Fruit fly (Drosophila melanogaster) whole organism, embryonic: ENCODE results near the gene cerv.

Experiments
- CG11723 ChIP-seq: fragments of 200-800 bp; sonication (Bioruptor generic); optimal IDR thresholded peaks from 2 replicates; lab custom pipeline; 2017; ENCODE audit warnings: missing biosample characterization, mild to moderate bottlenecking, missing genetic modification characterization
- CG13894 ChIP-seq: fragments of 200-800 bp; sonication (Bioruptor generic); optimal IDR thresholded peaks from 3 replicates; lab custom pipeline; 2018; ENCODE audit warnings: missing biosample characterization, mild to moderate bottlenecking, missing genetic modification characterization, moderate library complexity
- CG17361 ChIP-seq: fragments of 200-800 bp; sonication (Bioruptor generic); IDR thresholded peaks from 3 replicates; pipeline ENCODE4 v1.3.6; 2022; ENCODE audit warnings: missing biosample characterization, missing genetic modification characterization
- CG18764 ChIP-seq: fragments of 200-800 bp; sonication (Bioruptor generic); optimal IDR thresholded peaks from 3 replicates; lab custom pipeline; 2016; ENCODE audit warnings: missing biosample characterization, missing genetic modification characterization
- CG2678 ChIP-seq: fragments of 200-800 bp; sonication (Bioruptor generic); optimal IDR thresholded peaks from 3 replicates; lab custom pipeline; 2019; ENCODE audit warnings: missing biosample characterization, mild to moderate bottlenecking, missing genetic modification characterization, moderate library complexity
- CG30403 ChIP-seq: fragments of 200-800 bp; sonication (Bioruptor generic); optimal IDR thresholded peaks from 3 replicates; lab custom pipeline; 2016; ENCODE audit warnings: missing biosample characterization, missing genetic modification characterization
- CG33557 ChIP-seq: fragments of 200-800 bp; sonication (Bioruptor generic); optimal IDR thresholded peaks from 2 replicates; lab custom pipeline; 2019; ENCODE audit warnings: missing biosample characterization, mild to moderate bottlenecking, missing genetic modification characterization, moderate library complexity
- CG4328 ChIP-seq: fragments of 200-800 bp; sonication (Bioruptor generic); optimal IDR thresholded peaks from 3 replicates; lab custom pipeline; 2017; ENCODE audit warnings: missing biosample characterization, missing genetic modification reagents, missing genetic modification characterization
- CG4707 ChIP-seq: fragments of 200-800 bp; sonication (Bioruptor generic); optimal IDR thresholded peaks from 2 replicates; lab custom pipeline; 2018; ENCODE audit warnings: missing biosample characterization, mild to moderate bottlenecking, missing genetic modification characterization, moderate library complexity
- CG4820 ChIP-seq: fragments of 200-800 bp; sonication (Bioruptor generic); optimal IDR thresholded peaks from 3 replicates; lab custom pipeline; 2016; ENCODE audit warnings: missing biosample characterization, missing genetic modification characterization
- CG5245 ChIP-seq: fragments of 200-800 bp; sonication (Bioruptor generic); optimal IDR thresholded peaks from 3 replicates; lab custom pipeline; 2016; ENCODE audit warnings: missing biosample characterization, missing genetic modification characterization
- CG7556 ChIP-seq: fragments of 200-800 bp; sonication (Bioruptor generic); optimal IDR thresholded peaks from 2 replicates; lab custom pipeline; 2017; ENCODE audit warnings: missing biosample characterization, mild to moderate bottlenecking, missing genetic modification characterization
- CG7745 ChIP-seq: fragments of 200-800 bp; sonication (Bioruptor generic); optimal IDR thresholded peaks from 2 replicates; lab custom pipeline; 2018; ENCODE audit warnings: missing biosample characterization, mild to moderate bottlenecking, missing genetic modification characterization, moderate library complexity
- CG8478 ChIP-seq: fragments of >200 bp; optimal IDR thresholded peaks from 2 replicates; lab custom pipeline; 2018
- CG9876 ChIP-seq: fragments of 200-800 bp; sonication (Bioruptor generic); optimal IDR thresholded peaks from 2 replicates; lab custom pipeline; 2016; ENCODE audit warnings: missing biosample characterization, missing genetic modification characterization
- D19B ChIP-seq: fragments of 200-800 bp; sonication (Bioruptor generic); optimal IDR thresholded peaks from 2 replicates; lab custom pipeline; 2017; ENCODE audit warnings: missing biosample characterization, mild to moderate bottlenecking, missing genetic modification characterization
- Dip3 ChIP-seq: fragments of 200-800 bp; sonication (Bioruptor generic); optimal IDR thresholded peaks from 3 replicates; lab custom pipeline; 2016; ENCODE audit warnings: missing biosample characterization, missing genetic modification characterization
- Ets97D ChIP-seq: fragments of 200-800 bp; sonication (Bioruptor generic); optimal IDR thresholded peaks from 3 replicates; lab custom pipeline; 2016; ENCODE audit warnings: missing biosample characterization, missing genetic modification characterization
- HmgD ChIP-seq: fragments of 200-800 bp; sonication (Bioruptor generic); optimal IDR thresholded peaks from 3 replicates; lab custom pipeline; 2016; ENCODE audit warnings: missing biosample characterization, missing genetic modification characterization
- Kr ChIP-seq: fragments of 200-800 bp; sonication (Bioruptor generic); optimal IDR thresholded peaks from 2 replicates; lab custom pipeline; 2017; ENCODE audit warnings: missing biosample characterization, mild to moderate bottlenecking, missing genetic modification characterization
- Lhr ChIP-seq: fragments of 200-800 bp; sonication (Bioruptor generic); optimal IDR thresholded peaks from 3 replicates; lab custom pipeline; 2017; ENCODE audit warnings: mild to moderate bottlenecking, missing biosample characterization, missing genetic modification reagents, missing genetic modification characterization
- NC2α ChIP-seq: fragments of 200-800 bp; sonication (Bioruptor generic); optimal IDR thresholded peaks from 2 replicates; lab custom pipeline; 2016; ENCODE audit warnings: missing biosample characterization, missing genetic modification characterization
- Nf-YA ChIP-seq: fragments of 200-800 bp; sonication (Bioruptor generic); IDR thresholded peaks from 2 replicates; pipeline ENCODE4 v1.3.6; 2022; ENCODE audit warnings: missing biosample characterization, missing genetic modification characterization
- Sox102F ChIP-seq: fragments of 200-800 bp; sonication (Bioruptor generic); optimal IDR thresholded peaks from 2 replicates; lab custom pipeline; 2018; ENCODE audit warnings: missing biosample characterization, mild to moderate bottlenecking, missing genetic modification characterization, moderate library complexity
- Ssrp ChIP-seq: fragments of 200-800 bp; sonication (Bioruptor generic); optimal IDR thresholded peaks from 2 replicates; lab custom pipeline; 2018; ENCODE audit warnings: missing biosample characterization, mild to moderate bottlenecking, missing genetic modification characterization, moderate library complexity
- TFAM ChIP-seq: fragments of 200-800 bp; sonication (Bioruptor generic); optimal IDR thresholded peaks from 2 replicates; lab custom pipeline; 2017; ENCODE audit warnings: missing biosample characterization, missing genetic modification characterization, inconsistent platforms
- ap ChIP-seq: fragments of 200-800 bp; sonication (Bioruptor generic); IDR thresholded peaks from 2 replicates; pipeline ENCODE4 v1.3.6; 2022; ENCODE audit warnings: missing biosample characterization, missing genetic modification characterization
- ase ChIP-seq: fragments of 200-800 bp; sonication (Bioruptor generic); IDR thresholded peaks from 3 replicates; pipeline ENCODE4 v1.3.6; 2022; ENCODE audit warnings: missing biosample characterization, missing genetic modification characterization
- ash1 ChIP-seq: fragments of 200-800 bp; sonication (Bioruptor generic); optimal IDR thresholded peaks from 2 replicates; lab custom pipeline; 2018; ENCODE audit warnings: missing biosample characterization, mild to moderate bottlenecking, missing genetic modification characterization
- bab2 ChIP-seq: fragments of 200-800 bp; sonication (Bioruptor generic); optimal IDR thresholded peaks from 2 replicates; lab custom pipeline; 2016; ENCODE audit warnings: missing biosample characterization, missing genetic modification characterization
- bcd ChIP-seq: fragments of 200-800 bp; sonication (Bioruptor generic); optimal IDR thresholded peaks from 2 replicates; lab custom pipeline; 2017; ENCODE audit warnings: missing biosample characterization, mild to moderate bottlenecking, missing genetic modification characterization
- cas ChIP-seq: fragments of 200-800 bp; sonication (Bioruptor generic); IDR thresholded peaks from 2 replicates; pipeline ENCODE4 v1.3.6; 2022; ENCODE audit warnings: missing biosample characterization, missing genetic modification characterization
- caup ChIP-seq: fragments of 200-800 bp; sonication (Bioruptor generic); optimal IDR thresholded peaks from 3 replicates; lab custom pipeline; 2017; ENCODE audit warnings: missing biosample characterization, mild to moderate bottlenecking, missing genetic modification characterization, moderate library complexity; ENCODE audit not compliant: severe bottlenecking
- chinmo ChIP-seq: fragments of 200-800 bp; sonication (Bioruptor generic); IDR thresholded peaks from 4 replicates; pipeline ENCODE4 v1.3.6; 2022; ENCODE audit warnings: missing biosample characterization, missing genetic modification characterization; ENCODE audit not compliant: partially characterized antibody
- corto ChIP-seq: fragments of 200-800 bp; sonication (Bioruptor generic); optimal IDR thresholded peaks from 2 replicates; lab custom pipeline; 2016; ENCODE audit warnings: missing biosample characterization, mild to moderate bottlenecking, missing genetic modification characterization, moderate library complexity
- da ChIP-seq: fragments of 200-800 bp; sonication (Bioruptor generic); optimal IDR thresholded peaks from 2 replicates; lab custom pipeline; 2016; ENCODE audit warnings: missing biosample characterization, missing genetic modification characterization
- dan ChIP-seq: fragments of 200-800 bp; sonication (Bioruptor generic); IDR thresholded peaks from 2 replicates; pipeline ENCODE4 v1.3.6; 2022; ENCODE audit warnings: missing biosample characterization, missing genetic modification characterization
- ems ChIP-seq: fragments of 200-800 bp; sonication (Bioruptor generic); optimal IDR thresholded peaks from 3 replicates; lab custom pipeline; 2016; ENCODE audit warnings: missing biosample characterization, missing genetic modification characterization
- esg ChIP-seq: fragments of 200-800 bp; sonication (Bioruptor generic); conservative IDR thresholded peaks from 2 replicates; pipeline ENCODE4 v1.3.6; 2022; ENCODE audit warnings: missing biosample characterization, missing genetic modification characterization
- gcm2 ChIP-seq: fragments of 200-800 bp; sonication (Bioruptor generic); optimal IDR thresholded peaks from 2 replicates; lab custom pipeline; 2016; ENCODE audit warnings: missing biosample characterization, missing genetic modification characterization
- grn ChIP-seq: fragments of 200-800 bp; sonication (Bioruptor generic); optimal IDR thresholded peaks from 3 replicates; lab custom pipeline; 2017; ENCODE audit warnings: missing biosample characterization, missing genetic modification characterization
- jumu ChIP-seq: fragments of 200-800 bp; sonication (Bioruptor generic); optimal IDR thresholded peaks from 3 replicates; lab custom pipeline; 2016; ENCODE audit warnings: missing biosample characterization, missing genetic modification characterization
- maf-S ChIP-seq: fragments of 200-800 bp; sonication (Bioruptor generic); optimal IDR thresholded peaks from 2 replicates; lab custom pipeline; 2016; ENCODE audit warnings: missing biosample characterization, missing genetic modification characterization
- mld ChIP-seq: fragments of 200-800 bp; sonication (Bioruptor generic); IDR thresholded peaks from 3 replicates; pipeline ENCODE4 v1.3.6; 2022; ENCODE audit warnings: missing biosample characterization, missing genetic modification characterization; ENCODE audit not compliant: partially characterized antibody
- nom ChIP-seq: fragments of 200-800 bp; sonication (Bioruptor generic); optimal IDR thresholded peaks from 2 replicates; lab custom pipeline; 2017; ENCODE audit warnings: missing biosample characterization, missing genetic modification characterization, mild to moderate bottlenecking, moderate library complexity, missing genetic modification reagents
- pzg ChIP-seq: fragments of 200-800 bp; sonication (Bioruptor generic); optimal IDR thresholded peaks from 3 replicates; lab custom pipeline; 2018; ENCODE audit warnings: missing biosample characterization, mild to moderate bottlenecking, missing genetic modification characterization, moderate library complexity
- ranshi ChIP-seq: fragments of 200-800 bp; sonication (Bioruptor generic); IDR thresholded peaks from 2 replicates; pipeline ENCODE4 v1.3.6; 2022; ENCODE audit warnings: missing biosample characterization, missing genetic modification characterization
- sima ChIP-seq: fragments of 200-800 bp; sonication (Bioruptor generic); optimal IDR thresholded peaks from 2 replicates; lab custom pipeline; 2016; ENCODE audit warnings: missing biosample characterization, missing genetic modification characterization
- tin ChIP-seq: fragments of 200-800 bp; sonication (Bioruptor generic); optimal IDR thresholded peaks from 3 replicates; lab custom pipeline; 2016; ENCODE audit warnings: missing biosample characterization, missing genetic modification characterization
- trh ChIP-seq: fragments of 200-800 bp; sonication (Bioruptor generic); optimal IDR thresholded peaks from 2 replicates; lab custom pipeline; 2016; ENCODE audit warnings: missing biosample characterization, missing genetic modification characterization
- twi ChIP-seq: fragments of 200-800 bp; optimal IDR thresholded peaks from 2 replicates; lab custom pipeline; 2019; ENCODE audit warnings: missing biosample characterization, mild to moderate bottlenecking, missing genetic modification characterization, moderate library complexity

cerv gene

dm6 chrX:15549055-15549454 lies 28.9 kb downstream of the cerv start (continued):
- no peak for TF ChIP-seq TFAM (GFP tag; lab: Kevin White, UChicago)
- TF ChIP-seq caup (GFP tag; lab: Kevin White, UChicago): peak; percentile 76
- TF ChIP-seq CG5245 (GFP tag; lab: Kevin White, UChicago): peak; percentile 41
- TF ChIP-seq mld (GFP tag; lab: Robert Waterston, UW): no peak
- peak; percentile 30 for TF ChIP-seq CG13894 (tag; lab: Kevin White, UChicago)
- peak; percentile 38 for TF ChIP-seq jumu (GFP tag; lab: Kevin White, UChicago)
- TF ChIP-seq D19B: peak; percentile 53
- TF ChIP-seq CG18764 (GFP tag; lab: Kevin White, UChicago): peak; percentile 52
- peak; percentile 32; the same call in 1 of the 2 replicates for TF ChIP-seq Nf-YA (GFP tag; lab: Robert Waterston, UW)
- TF ChIP-seq ap (GFP tag; lab: Robert Waterston, UW): peak; percentile 51
- peak; percentile 78 for TF ChIP-seq Ssrp (tag; lab: Kevin White, UChicago)
- TF ChIP-seq Dip3 (GFP tag; lab: Kevin White, UChicago): peak; percentile 54
- peak; percentile 50 for TF ChIP-seq twi (tag; lab: Kevin White, UChicago)
- TF ChIP-seq esg (GFP tag; lab: Robert Waterston, UW): peak; percentile 78
- TF ChIP-seq gcm2 (GFP tag; lab: Kevin White, UChicago): peak; percentile 50
- TF ChIP-seq NC2α (GFP tag; lab: Kevin White, UChicago): peak; percentile 29
- TF ChIP-seq corto (GFP tag; lab: Kevin White, UChicago): no peak
- TF ChIP-seq tin (GFP tag; lab: Kevin White, UChicago): peak; percentile 59
- peak; percentile 42; the same call in 1 of the 2 replicates for TF ChIP-seq cas (GFP tag; lab: Robert Waterston, UW)
- peak; percentile 72 for TF ChIP-seq CG4820 (GFP tag; lab: Kevin White, UChicago)
- TF ChIP-seq ash1 (GFP tag; lab: Kevin White, UChicago): no peak
- TF ChIP-seq ems: peak; percentile 70
- TF ChIP-seq ase: peak; percentile 60; the same call in 2 of the 3 replicates
- no peak for TF ChIP-seq pzg (GFP tag; lab: Kevin White, UChicago)
- no peak for TF ChIP-seq CG8478 (lab: Kevin White, UChicago)
- TF ChIP-seq bab2 (GFP tag; lab: Kevin White, UChicago): peak; percentile 69
- TF ChIP-seq da: peak; percentile 36
- TF ChIP-seq CG4328: peak; percentile 23
- no peak for TF ChIP-seq dan
- TF ChIP-seq grn (GFP tag; lab: Kevin White, UChicago): no peak
- no peak for TF ChIP-seq CG7745 (tag; lab: Kevin White, UChicago)
- no peak for TF ChIP-seq CG33557 (GFP tag; lab: Kevin White, UChicago)
- no peak for TF ChIP-seq Kr
- TF ChIP-seq CG17361 (GFP tag; lab: Robert Waterston, UW): peak; percentile 89
- peak; percentile 78 for TF ChIP-seq bcd (GFP tag; lab: Kevin White, UChicago)
- peak; percentile 61 for TF ChIP-seq CG11723
- TF ChIP-seq Sox102F (GFP tag; lab: Kevin White, UChicago): peak; percentile 84
- TF ChIP-seq Ets97D (GFP tag; lab: Kevin White, UChicago): peak; percentile 7
- TF ChIP-seq chinmo (GFP tag; lab: Robert Waterston, UW): no peak
- peak; percentile 2 for TF ChIP-seq trh
- no peak for TF ChIP-seq nom (GFP tag; lab: Kevin White, UChicago)
- peak; percentile 89 for TF ChIP-seq CG2678
- peak; percentile 52 for TF ChIP-seq CG9876 (GFP tag; lab: Kevin White, UChicago)
- TF ChIP-seq CG7556: peak; percentile 79
- TF ChIP-seq sima (GFP tag; lab: Kevin White, UChicago): no peak
- no peak for TF ChIP-seq CG4707 (GFP tag; lab: Kevin White, UChicago)
- TF ChIP-seq ranshi: peak; percentile 69
- TF ChIP-seq CG30403 (GFP tag; lab: Kevin White, UChicago): peak; percentile 83
- no peak for TF ChIP-seq HmgD
- TF ChIP-seq maf-S (GFP tag; lab: Kevin White, UChicago): peak; percentile 63
- peak; percentile 23 for TF ChIP-seq Lhr
